Worm (Caenorhabditis elegans): ENCODE data around the gene ncx-6.

The ncx-6 gene

ce11 chrIII:9669546-9669945 is 44.2 kb downstream of the ncx-6 start:
- TF ChIP-seq ztf-7 (tag; optimal IDR thresholded peaks at IDR 0.05) (no peak), nhr-42 (GFP tag; IDR thresholded peaks at IDR 0.05) (no peak), spr-3 (GFP tag; optimal IDR thresholded peaks at IDR 0.05) (no peak), tag-97 (GFP tag; IDR thresholded peaks at IDR 0.05) (no peak), pha-4 (GFP tag; IDR thresholded peaks at IDR 0.05) (no peak), pha-4 (tag; optimal IDR thresholded peaks at IDR 0.05) (no peak), attf-4 (tag; optimal IDR thresholded peaks at IDR 0.05) (no peak), Y75B8A.6 (GFP tag; IDR thresholded peaks at IDR 0.05) (no peak), egl-27 (tag; optimal IDR thresholded peaks at IDR 0.05) (no peak), ceh-82 (tag; optimal IDR thresholded peaks at IDR 0.05) (no peak), lin-29 (GFP tag; IDR thresholded peaks at IDR 0.05) (no peak), F49E8.2 (tag; optimal IDR thresholded peaks at IDR 0.05; ENCODE audit: borderline replicate concordance) (no peak), lsy-2 (tag; optimal IDR thresholded peaks at IDR 0.05) (no peak), lin-13 (GFP tag; optimal IDR thresholded peaks at IDR 0.05) (no peak)

- TF ChIP-seq aha-1 (tag) (peak; percentile 99), lin-29 (GFP tag; IDR thresholded peaks at IDR 0.05) (no peak), nhr-237 (tag; optimal IDR thresholded peaks at IDR 0.05) (no peak), F10B5.3 (tag; optimal IDR thresholded peaks at IDR 0.05) (no peak), lin-15B (tag; optimal IDR thresholded peaks at IDR 0.05) (no peak), lin-1 (GFP tag; IDR thresholded peaks at IDR 0.05) (peak; percentile 8; the same call in 1 of the 2 replicates), nhr-11 (tag; optimal IDR thresholded peaks at IDR 0.05) (peak; percentile 59), lin-38 (GFP tag; IDR thresholded peaks at IDR 0.05) (peak; percentile 54), Y48G9A.11 (GFP tag; IDR thresholded peaks at IDR 0.05) (no peak), dmd-9 (GFP tag; IDR thresholded peaks at IDR 0.05) (no peak), nhr-41 (GFP tag; IDR thresholded peaks at IDR 0.05) (no peak; the same call in 1 of the 2 replicates), fos-1 (tag; optimal IDR thresholded peaks at IDR 0.05) (no peak), nhr-6 (tag; optimal IDR thresholded peaks at IDR 0.05) (peak; percentile 65), attf-4 (tag; optimal IDR thresholded peaks at IDR 0.05) (no peak), fkh-10 (GFP tag; optimal IDR thresholded peaks at IDR 0.05) (peak; percentile 59), hif-1 (tag; optimal IDR thresholded peaks at IDR 0.05) (peak in 1 of 2 experiments; percentile 73), spr-3 (GFP tag; optimal IDR thresholded peaks at IDR 0.05) (no peak), set-16 (GFP tag; IDR thresholded peaks at IDR 0.05) (peak; percentile 89), ztf-7 (tag; optimal IDR thresholded peaks at IDR 0.05) (no peak), nhr-10 (tag; optimal IDR thresholded peaks at IDR 0.05) (no peak), spr-1 (tag; optimal IDR thresholded peaks at IDR 0.05) (peak; percentile 52), saeg-2 (GFP tag; IDR thresholded peaks at IDR 0.05) (no peak), ztf-11 (tag; optimal IDR thresholded peaks at IDR 0.05) (no peak), zfp-3 (GFP tag; conservative IDR thresholded peaks at IDR 0.05) (no peak), tag-97 (GFP tag; IDR thresholded peaks at IDR 0.05) (no peak), nhr-111 (GFP tag; optimal IDR thresholded peaks at IDR 0.05) (no peak), mdt-29 (GFP tag; IDR thresholded peaks at IDR 0.05) (no peak), egl-43 (GFP tag; IDR thresholded peaks at IDR 0.05) (peak; percentile 76), ceh-28 (tag; optimal IDR thresholded peaks at IDR 0.05) (peak; percentile 6), gei-8 (GFP tag; optimal IDR thresholded peaks at IDR 0.05) (no peak), ceh-32 (tag; optimal IDR thresholded peaks at IDR 0.05; ENCODE audit: poor library complexity) (peak; percentile 15), ZK546.5 (tag; optimal IDR thresholded peaks at IDR 0.05) (no peak), F37D6.2 (tag; optimal IDR thresholded peaks at IDR 0.05) (peak; percentile 30), vab-7 (GFP tag; IDR thresholded peaks at IDR 0.05) (no peak; the same call in 1 of the 2 replicates), jun-1 (tag; optimal IDR thresholded peaks at IDR 0.05) (no peak), nhr-28 (tag; optimal IDR thresholded peaks at IDR 0.05) (peak; percentile 75), nhr-102 (tag; optimal IDR thresholded peaks at IDR 0.05) (peak; percentile 52), madf-9 (GFP tag; conservative IDR thresholded peaks at IDR 0.05) (no peak), mdl-1 (tag; optimal IDR thresholded peaks at IDR 0.05) (peak; percentile 69 to 83), lin-13 (GFP tag; optimal IDR thresholded peaks at IDR 0.05) (peak; percentile 11)
Measured at ce11 chrIII:9667591-9668265, 46.0 kb downstream of the ncx-6 start, which contains the start of gene C07A9.9. Gene C07A9.9 (minus strand): TSS chrIII:9667641.

Data from whole organism, L4 larva.